Worm (Caenorhabditis elegans): ENCODE measurements around the gene T24C4.3.

Gene T24C4.3

ce11 chrIII:835713-836278, 36.5 kb downstream of the T24C4.3 start (continued):
- peak; percentile 93 for TF ChIP-seq nhr-10 (tag; optimal IDR thresholded peaks at IDR 0.05)
- TF ChIP-seq zip-2 (tag; optimal IDR thresholded peaks at IDR 0.05): no peak
- TF ChIP-seq lin-1 (GFP tag; IDR thresholded peaks at IDR 0.05): peak; percentile 95
- TF ChIP-seq nhr-237 (tag; optimal IDR thresholded peaks at IDR 0.05): peak; percentile 49
- peak; percentile 80 for TF ChIP-seq hmg-1.1 (GFP tag; IDR thresholded peaks at IDR 0.05)
- peak; percentile 82 for TF ChIP-seq lin-38 (GFP tag; IDR thresholded peaks at IDR 0.05)
- TF ChIP-seq ceh-62 (tag; optimal IDR thresholded peaks at IDR 0.05): no peak
- peak; percentile 98 for TF ChIP-seq T26A8.4 (GFP tag; IDR thresholded peaks at IDR 0.05)
- TF ChIP-seq F49E8.2 (tag; optimal IDR thresholded peaks at IDR 0.05; ENCODE audit: borderline replicate concordance): no peak
- TF ChIP-seq tag-97 (GFP tag; IDR thresholded peaks at IDR 0.05): peak; percentile 74; the same call in 1 of the 2 replicates
- peak; percentile 45 for TF ChIP-seq zag-1 (tag; optimal IDR thresholded peaks at IDR 0.05)
- TF ChIP-seq ctbp-1 (GFP tag; IDR thresholded peaks at IDR 0.05): peak; percentile 91
- peak; percentile 62 for TF ChIP-seq mxl-3 (GFP tag; optimal IDR thresholded peaks at IDR 0.05)
- peak; percentile 88 for TF ChIP-seq saeg-2 (GFP tag; IDR thresholded peaks at IDR 0.05)
- peak; percentile 73 for TF ChIP-seq ZK337.2 (GFP tag; IDR thresholded peaks at IDR 0.05)
- peak; percentile 93 for TF ChIP-seq tra-1 (GFP tag; IDR thresholded peaks at IDR 0.05)
- TF ChIP-seq ceh-32 (tag; optimal IDR thresholded peaks at IDR 0.05; ENCODE audit: poor library complexity): no peak
- peak; percentile 91 for TF ChIP-seq Y5F2A.4 (GFP tag; optimal IDR thresholded peaks at IDR 0.05)
- peak; percentile 94 for TF ChIP-seq mep-1 (tag; optimal IDR thresholded peaks at IDR 0.05)
- no peak for TF ChIP-seq aly-2 (tag; optimal IDR thresholded peaks at IDR 0.05)
- TF ChIP-seq lin-15B (tag; optimal IDR thresholded peaks at IDR 0.05): no peak
- TF ChIP-seq duxl-1 (tag; optimal IDR thresholded peaks at IDR 0.05; ENCODE audit: poor library complexity): peak; percentile 94
- no peak for TF ChIP-seq R02D3.7 (tag; optimal IDR thresholded peaks at IDR 0.05)
- no peak for TF ChIP-seq snpc-4 (tag; optimal IDR thresholded peaks at IDR 0.05)
- TF ChIP-seq pqm-1 (tag; optimal IDR thresholded peaks at IDR 0.05): peak; percentile 5
- TF ChIP-seq lir-3 (tag; optimal IDR thresholded peaks at IDR 0.05): no peak
- no peak for TF ChIP-seq attf-4 (tag; optimal IDR thresholded peaks at IDR 0.05)
- TF ChIP-seq fkh-10 (GFP tag; optimal IDR thresholded peaks at IDR 0.05): no peak
- peak; percentile 92 for TF ChIP-seq nhr-102 (tag; optimal IDR thresholded peaks at IDR 0.05)
- no peak for TF ChIP-seq ceh-28 (tag; optimal IDR thresholded peaks at IDR 0.05)
- peak; percentile 72 for TF ChIP-seq nhr-48 (tag; optimal IDR thresholded peaks at IDR 0.05)
- no peak for TF ChIP-seq unc-39 (tag; optimal IDR thresholded peaks at IDR 0.05)
- no peak for TF ChIP-seq nhr-6 (tag; optimal IDR thresholded peaks at IDR 0.05)
- peak in 1 of 2 experiments; percentile 81 for TF ChIP-seq daf-16 (GFP tag; optimal IDR thresholded peaks at IDR 0.05)
- peak; percentile 66 for TF ChIP-seq daf-16 (tag; optimal IDR thresholded peaks at IDR 0.05)
- TF ChIP-seq lin-13 (GFP tag; optimal IDR thresholded peaks at IDR 0.05): peak; percentile 49
- TF ChIP-seq ztf-11 (tag; optimal IDR thresholded peaks at IDR 0.05): peak; percentile 51
- peak; percentile 86 for TF ChIP-seq dve-1 (tag; optimal IDR thresholded peaks at IDR 0.05; ENCODE audit: insufficient read depth)
- peak; percentile 76 for TF ChIP-seq dmd-6 (GFP tag; IDR thresholded peaks at IDR 0.05)
- TF ChIP-seq ama-1 (optimal IDR thresholded peaks at IDR 0.05): peak; percentile 98
- TF ChIP-seq set-16 (GFP tag; IDR thresholded peaks at IDR 0.05): peak; percentile 60
- TF ChIP-seq ceh-82 (tag; optimal IDR thresholded peaks at IDR 0.05): no peak
- TF ChIP-seq dmd-9 (GFP tag; IDR thresholded peaks at IDR 0.05): peak; percentile 85
- peak; percentile 38; the same call in 1 of the 2 replicates for TF ChIP-seq ceh-44 (GFP tag; IDR thresholded peaks at IDR 0.05)
- peak; percentile 5 for TF ChIP-seq hlh-30 (tag; optimal IDR thresholded peaks at IDR 0.05; ENCODE audit: insufficient read depth)
- peak; percentile 65 for TF ChIP-seq nhr-28 (tag; optimal IDR thresholded peaks at IDR 0.05)
- TF ChIP-seq fos-1 (tag; optimal IDR thresholded peaks at IDR 0.05): peak; percentile 82
- peak; percentile 91 for TF ChIP-seq D1046.2 (GFP tag; IDR thresholded peaks at IDR 0.05)
- TF ChIP-seq ceh-20 (GFP tag; IDR thresholded peaks at IDR 0.05): peak; percentile 87
- no peak for TF ChIP-seq F26F4.8 (GFP tag; conservative IDR thresholded peaks at IDR 0.05)
- no peak for TF ChIP-seq ztf-7 (tag; optimal IDR thresholded peaks at IDR 0.05)
- TF ChIP-seq unc-130 (GFP tag; optimal IDR thresholded peaks at IDR 0.05): no peak
